Fruit fly (Drosophila melanogaster): ENCODE measurements around the gene Ca-alpha1T.

Gene Ca-alpha1T

dm6 chrX:6109872-6110271 lies 82.4 kb downstream of the Ca-alpha1T start (continued):
- TF ChIP-seq seq (GFP tag; IDR thresholded peaks at IDR 0.05) (no peak), D19A (tag; optimal IDR thresholded peaks at IDR 0.05) (no peak), CG10366 (GFP tag; IDR thresholded peaks at IDR 0.05) (peak; percentile 53; the same call in 1 of the 2 replicates), CG30403 (GFP tag; optimal IDR thresholded peaks at IDR 0.05) (peak; percentile 22), HmgZ (tag; optimal IDR thresholded peaks at IDR 0.05) (peak; percentile 39), CG34376 (GFP tag; optimal IDR thresholded peaks at IDR 0.05) (no peak), CG3163 (GFP tag; optimal IDR thresholded peaks at IDR 0.05) (peak; percentile 14), Atf6 (GFP tag; IDR thresholded peaks at IDR 0.05) (no peak), Dfd (GFP tag; optimal IDR thresholded peaks at IDR 0.05) (no peak), br (optimal IDR thresholded peaks at IDR 0.05) (no peak), Camta (GFP tag; optimal IDR thresholded peaks at IDR 0.05) (peak; percentile 22), CG32772 (GFP tag; IDR thresholded peaks at IDR 0.05) (peak; percentile 66), Sry-β (GFP tag; optimal IDR thresholded peaks at IDR 0.05) (no peak), yki (optimal IDR thresholded peaks at IDR 0.05) (no peak), toy (GFP tag; IDR thresholded peaks at IDR 0.05) (no peak; the same call in 1 of the 2 replicates), fu2 (GFP tag; optimal IDR thresholded peaks at IDR 0.05) (no peak), CG5953 (GFP tag; IDR thresholded peaks at IDR 0.05) (no peak), CG9437 (GFP tag; optimal IDR thresholded peaks at IDR 0.05) (no peak), Pdp1 (GFP tag; optimal IDR thresholded peaks at IDR 0.05) (peak in 1 of 2 experiments; percentile 40), klu (GFP tag; IDR thresholded peaks at IDR 0.05) (peak; percentile 34; the same call in 1 of the 2 replicates), her (GFP tag; optimal IDR thresholded peaks at IDR 0.05) (no peak), knrl (GFP tag; IDR thresholded peaks at IDR 0.05; ENCODE audit: partially characterized antibody) (peak; percentile 60; the same call in 2 of the 3 replicates), croc (GFP tag; conservative IDR thresholded peaks at IDR 0.05) (peak; percentile 34; the same call in 2 of the 3 replicates), peb (GFP tag; IDR thresholded peaks at IDR 0.05) (0 out of 2 replicates have a peak, but pooled peaks have one; percentile 17), CG18011 (GFP tag; optimal IDR thresholded peaks at IDR 0.05) (no peak), z (GFP tag; IDR thresholded peaks at IDR 0.05) (no peak), bbx (GFP tag; IDR thresholded peaks at IDR 0.05; ENCODE audit: partially characterized antibody) (no peak), Mrtf (GFP tag; IDR thresholded peaks at IDR 0.05) (peak; percentile 35; the same call in 1 of the 3 replicates), CG14860 (GFP tag; IDR thresholded peaks at IDR 0.05; ENCODE audit: partially characterized antibody) (no peak), al (GFP tag; IDR thresholded peaks at IDR 0.05) (0 out of 2 replicates have a peak, but pooled peaks have one; percentile 9), CG1603 (tag; optimal IDR thresholded peaks at IDR 0.05) (no peak), bsh (GFP tag; optimal IDR thresholded peaks at IDR 0.05) (no peak), gcm2 (GFP tag; optimal IDR thresholded peaks at IDR 0.05) (no peak), CG16863 (GFP tag; optimal IDR thresholded peaks at IDR 0.05) (no peak), H15 (GFP tag; IDR thresholded peaks at IDR 0.05) (peak; percentile 70; the same call in 2 of the 3 replicates), CG15601 (tag; optimal IDR thresholded peaks at IDR 0.05) (no peak), CG15514 (GFP tag; optimal IDR thresholded peaks at IDR 0.05) (peak; percentile 24), CG31388 (GFP tag; optimal IDR thresholded peaks at IDR 0.05) (no peak), CG2120 (GFP tag; optimal IDR thresholded peaks at IDR 0.05) (no peak), CG3407 (GFP tag; optimal IDR thresholded peaks at IDR 0.05) (no peak), CG12391 (tag; optimal IDR thresholded peaks at IDR 0.05) (no peak), sr (GFP tag; IDR thresholded peaks at IDR 0.05) (peak; percentile 56; the same call in 1 of the 3 replicates), chn (GFP tag; optimal IDR thresholded peaks at IDR 0.05) (peak; percentile 6), CG3726 (GFP tag; IDR thresholded peaks at IDR 0.05) (no peak), otp (GFP tag; IDR thresholded peaks at IDR 0.05) (0 out of 3 replicates have a peak, but pooled peaks have one; percentile 47), CG15479 (GFP tag; optimal IDR thresholded peaks at IDR 0.05) (no peak), tup (GFP tag; optimal IDR thresholded peaks at IDR 0.05) (no peak), Nf-YC (tag; optimal IDR thresholded peaks at IDR 0.05) (no peak), grau (tag; optimal IDR thresholded peaks at IDR 0.05) (no peak), CG2199 (GFP tag; IDR thresholded peaks at IDR 0.05) (peak; percentile 86; the same call in 2 of the 3 replicates), CG10321 (GFP tag; IDR thresholded peaks at IDR 0.05) (no peak)

Measured in whole organism, embryonic.